Fruit fly (Drosophila melanogaster): ENCODE results near the gene Poc1.

The Poc1 gene

dm6 chr3L:13410999-13411398 lies 21.2 kb upstream of the Poc1 start (continued):
- TF ChIP-seq NfI (GFP tag; optimal IDR thresholded peaks at IDR 0.05): peak; percentile 32
- TF ChIP-seq corto (GFP tag; optimal IDR thresholded peaks at IDR 0.05): no peak
- no peak for TF ChIP-seq CG12236 (GFP tag; optimal IDR thresholded peaks at IDR 0.05)
- peak; percentile 37 for TF ChIP-seq CG15601 (tag; optimal IDR thresholded peaks at IDR 0.05)
- TF ChIP-seq Hand (GFP tag; optimal IDR thresholded peaks at IDR 0.05): no peak
- peak; percentile 57 for TF ChIP-seq trem (tag; optimal IDR thresholded peaks at IDR 0.05)
- TF ChIP-seq CG3163 (GFP tag; optimal IDR thresholded peaks at IDR 0.05): peak; percentile 4
- TF ChIP-seq lbe (GFP tag; optimal IDR thresholded peaks at IDR 0.05): no peak
- no peak for TF ChIP-seq D19B (GFP tag; optimal IDR thresholded peaks at IDR 0.05)
- no peak for TF ChIP-seq mld (GFP tag; IDR thresholded peaks at IDR 0.05; ENCODE audit: partially characterized antibody)
- TF ChIP-seq nerfin-1 (tag; optimal IDR thresholded peaks at IDR 0.05): no peak
- TF ChIP-seq pum (GFP tag; optimal IDR thresholded peaks at IDR 0.05): peak; percentile 11
- TF ChIP-seq CG16779 (GFP tag; IDR thresholded peaks at IDR 0.05): no peak
- peak; percentile 61 for TF ChIP-seq stwl (tag; optimal IDR thresholded peaks at IDR 0.05)
- peak; percentile 27 for TF ChIP-seq CG4617 (GFP tag; optimal IDR thresholded peaks at IDR 0.05; ENCODE audit: borderline replicate concordance)
- peak; percentile 61 for TF ChIP-seq HmgZ (tag; optimal IDR thresholded peaks at IDR 0.05)
- TF ChIP-seq jumu (GFP tag; optimal IDR thresholded peaks at IDR 0.05): peak; percentile 15
- no peak for TF ChIP-seq shn (GFP tag; optimal IDR thresholded peaks at IDR 0.05)
- TF ChIP-seq Bteb2 (GFP tag; optimal IDR thresholded peaks at IDR 0.05): no peak
- no peak for TF ChIP-seq Ada2b (GFP tag; IDR thresholded peaks at IDR 0.05)
- peak; percentile 13; the same call in 1 of the 2 replicates for TF ChIP-seq HLH3B (GFP tag; IDR thresholded peaks at IDR 0.05)
- peak; percentile 42; the same call in 2 of the 3 replicates for TF ChIP-seq CG17361 (GFP tag; IDR thresholded peaks at IDR 0.05)
- TF ChIP-seq CG1024 (GFP tag; IDR thresholded peaks at IDR 0.05): no peak
- TF ChIP-seq CG33213 (GFP tag; optimal IDR thresholded peaks at IDR 0.05): peak; percentile 49
- no peak for TF ChIP-seq Atf6 (GFP tag; IDR thresholded peaks at IDR 0.05)
- TF ChIP-seq Jarid2 (GFP tag; optimal IDR thresholded peaks at IDR 0.05): peak; percentile 34
- TF ChIP-seq CG10979 (tag; optimal IDR thresholded peaks at IDR 0.05): peak; percentile 100
- TF ChIP-seq BEAF-32 (GFP tag; optimal IDR thresholded peaks at IDR 0.05): no peak
- TF ChIP-seq CG31388 (GFP tag; optimal IDR thresholded peaks at IDR 0.05): no peak
- no peak for TF ChIP-seq nom (GFP tag; optimal IDR thresholded peaks at IDR 0.05)
- TF ChIP-seq GATAe (GFP tag; conservative IDR thresholded peaks at IDR 0.05): no peak
- peak; percentile 16 for TF ChIP-seq CG12391 (tag; optimal IDR thresholded peaks at IDR 0.05)
- TF ChIP-seq CG11504 (tag; optimal IDR thresholded peaks at IDR 0.05): peak; percentile 44
- TF ChIP-seq CG18619 (GFP tag; optimal IDR thresholded peaks at IDR 0.05): no peak
- no peak for TF ChIP-seq fd64A (GFP tag; optimal IDR thresholded peaks at IDR 0.05)
- TF ChIP-seq Med (GFP tag): peak; percentile 90
- TF ChIP-seq Lhr (GFP tag; optimal IDR thresholded peaks at IDR 0.05): peak; percentile 63
- TF ChIP-seq CG17912 (GFP tag; optimal IDR thresholded peaks at IDR 0.05): no peak
- TF ChIP-seq kah (GFP tag; optimal IDR thresholded peaks at IDR 0.05): no peak
- peak; percentile 6 for TF ChIP-seq jing (GFP tag; optimal IDR thresholded peaks at IDR 0.05)
- TF ChIP-seq ken (GFP tag; IDR thresholded peaks at IDR 0.05): no peak
- TF ChIP-seq CG4820 (GFP tag; optimal IDR thresholded peaks at IDR 0.05): peak; percentile 41
- no peak for TF ChIP-seq CG3407 (GFP tag; optimal IDR thresholded peaks at IDR 0.05)
- peak; percentile 57 for TF ChIP-seq CG11247 (GFP tag; IDR thresholded peaks at IDR 0.05)
- TF ChIP-seq Ets65A (GFP tag): peak; percentile 70
- no peak for TF ChIP-seq da (GFP tag; optimal IDR thresholded peaks at IDR 0.05)
- no peak for TF ChIP-seq CG31441 (GFP tag; IDR thresholded peaks at IDR 0.05)
- peak; percentile 48 for TF ChIP-seq CG9817 (tag; optimal IDR thresholded peaks at IDR 0.05)
- no peak for TF ChIP-seq crp (GFP tag; optimal IDR thresholded peaks at IDR 0.05)
- TF ChIP-seq zfh1 (GFP tag; IDR thresholded peaks at IDR 0.05): peak; percentile 15; the same call in 1 of the 3 replicates
- TF ChIP-seq sens (GFP tag): peak; percentile 73

All from whole organism, embryonic.